Fruit fly (Drosophila melanogaster): Measurements from ENCODE around the gene CG32202.

DNA sequence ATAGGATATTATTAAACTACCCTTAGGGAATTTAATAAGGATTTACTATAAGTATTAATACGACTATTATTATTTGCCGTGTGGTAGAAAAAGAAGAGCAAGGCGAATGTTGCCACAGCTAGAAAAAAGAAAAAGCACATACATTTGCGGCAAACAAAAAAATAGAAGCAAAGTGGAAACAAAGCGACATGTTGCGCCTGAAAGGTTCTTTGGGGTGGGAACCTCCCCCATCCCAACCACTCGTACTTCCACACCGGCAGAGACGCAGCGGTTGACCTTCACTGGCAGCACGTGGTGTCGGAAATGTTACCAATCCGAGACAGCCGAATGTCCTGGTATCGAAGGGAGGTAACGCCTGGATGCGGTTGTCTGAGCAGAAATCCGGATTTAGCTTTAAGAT is 44.6 kb upstream of the CG32202 start:
- no peak for TF ChIP-seq Snoo (tag; optimal IDR thresholded peaks at IDR 0.05)
- TF ChIP-seq CG17806 (tag; optimal IDR thresholded peaks at IDR 0.05): no peak
- TF ChIP-seq gl (tag; optimal IDR thresholded peaks at IDR 0.05): no peak
- no peak for TF ChIP-seq CG14655 (GFP tag; optimal IDR thresholded peaks at IDR 0.05)
- no peak for TF ChIP-seq EcR (GFP tag; optimal IDR thresholded peaks at IDR 0.05)
- no peak for TF ChIP-seq CG34367 (tag; optimal IDR thresholded peaks at IDR 0.05)
- TF ChIP-seq D1 (tag; optimal IDR thresholded peaks at IDR 0.05): no peak
- no peak for TF ChIP-seq CG4496 (GFP tag; IDR thresholded peaks at IDR 0.05)
- no peak for TF ChIP-seq fd96Ca (GFP tag; IDR thresholded peaks at IDR 0.05)
